Fruit fly (Drosophila melanogaster): ENCODE measurements around the gene EMC4.

DNA sequence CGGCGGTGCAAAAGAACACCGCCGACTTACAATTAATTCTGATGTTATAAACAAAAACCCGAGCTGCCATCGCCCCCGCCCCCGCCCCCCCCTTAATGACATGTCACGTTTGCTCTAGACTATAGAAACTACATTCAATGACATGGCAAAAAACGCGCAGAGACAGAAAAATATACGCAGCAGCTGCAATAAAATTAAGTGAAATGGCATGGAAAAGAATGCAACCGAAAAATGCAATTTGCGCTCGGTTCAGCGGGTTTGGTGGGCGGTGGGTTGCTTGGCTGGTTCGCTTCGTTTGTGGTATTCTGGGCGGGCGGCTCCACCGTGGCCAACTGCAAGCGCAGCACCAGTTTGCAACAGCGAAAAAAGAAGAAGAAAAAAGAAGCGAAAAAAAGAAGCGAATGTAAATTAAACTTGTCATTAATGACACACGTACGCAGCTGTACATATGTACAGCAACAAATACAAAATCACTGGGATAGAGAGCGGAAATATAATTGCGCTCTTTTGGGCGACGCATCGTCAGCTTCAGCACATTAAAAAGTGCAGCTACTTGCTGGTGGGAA is 37.8 kb downstream of the EMC4 start:
- TF ChIP-seq CG10147 (GFP tag; optimal IDR thresholded peaks at IDR 0.05): no peak
- TF ChIP-seq gcm (GFP tag; optimal IDR thresholded peaks at IDR 0.05): no peak
- TF ChIP-seq B-H1 (GFP tag; IDR thresholded peaks at IDR 0.05): no peak
- TF ChIP-seq CG4820 (GFP tag; optimal IDR thresholded peaks at IDR 0.05): no peak
- no peak for TF ChIP-seq fd3F (GFP tag; optimal IDR thresholded peaks at IDR 0.05)
